Worm (Caenorhabditis elegans) whole organism, late embryonic: ENCODE measurements around the gene C56C10.4.

Experiments
- F13H6.1 ChIP-seq: sonication (generic microtip); optimal IDR thresholded peaks from 2 replicates; lab custom pipeline; 2016; ENCODE audit warnings: missing genetic modification characterization, missing compliant biosample characterization
- K09A11.1 ChIP-seq: sonication (generic microtip); optimal IDR thresholded peaks from 2 replicates; lab custom pipeline; 2017; ENCODE audit warnings: antibody characterized with exemption, mild to moderate bottlenecking, missing genetic modification characterization, missing compliant biosample characterization; ENCODE audit not compliant: insufficient read depth
- T23F11.4 ChIP-seq: fragments of 200-800 bp; sonication (Bioruptor generic); optimal IDR thresholded peaks from 2 replicates; lab custom pipeline; 2018; ENCODE audit warnings: mild to moderate bottlenecking, missing genetic modification characterization, missing compliant biosample characterization
- Y22D7AL.16 ChIP-seq: sonication (generic microtip); optimal IDR thresholded peaks from 2 replicates; lab custom pipeline; 2016; ENCODE audit warnings: missing genetic modification characterization, missing compliant biosample characterization
- ama-1 ChIP-seq: fragments of 150-350 bp; optimal IDR thresholded peaks from 2 replicates; lab custom pipeline; 2014
- ceh-14 ChIP-seq: sonication (generic microtip); optimal IDR thresholded peaks from 2 replicates; lab custom pipeline; 2016; ENCODE audit warnings: missing genotype, missing genetic modification characterization, missing compliant biosample characterization
- ceh-18 ChIP-seq: sonication (generic microtip); optimal IDR thresholded peaks from 2 replicates; lab custom pipeline; 2016; ENCODE audit warnings: missing genetic modification characterization, missing compliant biosample characterization
- ceh-19 ChIP-seq: fragments of 200-800 bp; sonication (Bioruptor generic); optimal IDR thresholded peaks from 2 replicates; lab custom pipeline; 2018; ENCODE audit warnings: mild to moderate bottlenecking, missing genetic modification characterization, missing compliant biosample characterization
- ceh-31 ChIP-seq: sonication (generic microtip); optimal IDR thresholded peaks from 2 replicates; lab custom pipeline; 2016; ENCODE audit warnings: missing genetic modification characterization, missing compliant biosample characterization
- ceh-34 ChIP-seq: sonication (generic microtip); optimal IDR thresholded peaks from 2 replicates; lab custom pipeline; 2016; ENCODE audit warnings: mild to moderate bottlenecking, missing genetic modification characterization, missing compliant biosample characterization
- ceh-48 ChIP-seq: sonication (generic microtip); optimal IDR thresholded peaks from 2 replicates; lab custom pipeline; 2016; ENCODE audit warnings: missing genetic modification characterization, inconsistent platforms, missing compliant biosample characterization
- ceh-6 ChIP-seq: fragments of 200-800 bp; sonication (Bioruptor generic); optimal IDR thresholded peaks from 2 replicates; lab custom pipeline; 2018; ENCODE audit warnings: mild to moderate bottlenecking, missing genetic modification characterization, missing compliant biosample characterization
- ceh-9 ChIP-seq: sonication (generic microtip); optimal IDR thresholded peaks from 2 replicates; lab custom pipeline; 2016; ENCODE audit warnings: mild to moderate bottlenecking, missing genetic modification characterization, inconsistent platforms, missing compliant biosample characterization
- che-1 ChIP-seq: sonication (generic microtip); optimal IDR thresholded peaks from 2 replicates; lab custom pipeline; 2016; ENCODE audit warnings: mild to moderate bottlenecking, missing genetic modification characterization, missing compliant biosample characterization
- ets-4 ChIP-seq: sonication (generic microtip); optimal IDR thresholded peaks from 2 replicates; lab custom pipeline; 2016; ENCODE audit warnings: missing genetic modification characterization, missing compliant biosample characterization
- eyg-1 ChIP-seq: sonication (generic microtip); optimal IDR thresholded peaks from 2 replicates; lab custom pipeline; 2016; ENCODE audit warnings: missing genotype, missing genetic modification characterization, missing compliant biosample characterization
- fkh-6 ChIP-seq: sonication (generic microtip); optimal IDR thresholded peaks from 2 replicates; lab custom pipeline; 2016; ENCODE audit warnings: missing genetic modification characterization, missing compliant biosample characterization
- hlh-30 ChIP-seq: sonication (generic microtip); optimal IDR thresholded peaks from 2 replicates; lab custom pipeline; 2017; ENCODE audit warnings: antibody characterized with exemption, missing genetic modification characterization, missing compliant biosample characterization; ENCODE audit not compliant: insufficient read depth
- madf-2 ChIP-seq: sonication (generic microtip); optimal IDR thresholded peaks from 2 replicates; lab custom pipeline; 2017; ENCODE audit warnings: missing genetic modification characterization, missing compliant biosample characterization
- nfya-1 ChIP-seq: sonication (generic microtip); optimal IDR thresholded peaks from 2 replicates; lab custom pipeline; 2017; ENCODE audit warnings: missing genetic modification characterization, mild to moderate bottlenecking, missing compliant biosample characterization, antibody characterized with exemption, moderate library complexity
- pax-1 ChIP-seq: fragments of 150-350 bp; optimal IDR thresholded peaks from 2 replicates; lab custom pipeline; 2014; ENCODE audit warnings: missing biosample characterization, missing genetic modification characterization
- pha-2 ChIP-seq: sonication (generic microtip); optimal IDR thresholded peaks from 2 replicates; lab custom pipeline; 2017; ENCODE audit warnings: mild to moderate bottlenecking, missing genetic modification characterization, missing compliant biosample characterization
- pha-4 ChIP-seq: fragments of 150-350 bp; optimal IDR thresholded peaks from 2 replicates; lab custom pipeline; 2018; ENCODE audit warnings: missing biosample characterization, missing genetic modification reagents, missing genetic modification characterization
- ref-2 ChIP-seq: sonication (generic microtip); optimal IDR thresholded peaks from 2 replicates; lab custom pipeline; 2016; ENCODE audit warnings: missing genetic modification characterization, missing compliant biosample characterization
- rnt-1 ChIP-seq: sonication (generic microtip); optimal IDR thresholded peaks from 2 replicates; lab custom pipeline; 2016; ENCODE audit warnings: missing genetic modification characterization, missing compliant biosample characterization
- syd-9 ChIP-seq: sonication (generic microtip); optimal IDR thresholded peaks from 2 replicates; lab custom pipeline; 2016; ENCODE audit warnings: mild to moderate bottlenecking, missing genetic modification characterization, moderate library complexity, missing compliant biosample characterization
- tbx-2 ChIP-seq: sonication (generic microtip); optimal IDR thresholded peaks from 2 replicates; lab custom pipeline; 2016; ENCODE audit warnings: missing genetic modification characterization, missing compliant biosample characterization
- ttx-3 ChIP-seq: sonication (generic microtip); optimal IDR thresholded peaks from 2 replicates; lab custom pipeline; 2016; ENCODE audit warnings: missing genetic modification reagents, missing genetic modification characterization, missing compliant biosample characterization
- unc-42 ChIP-seq: sonication (generic microtip); optimal IDR thresholded peaks from 2 replicates; lab custom pipeline; 2016; ENCODE audit warnings: missing genotype, missing genetic modification characterization, missing compliant biosample characterization
- unc-55 ChIP-seq: sonication (generic microtip); optimal IDR thresholded peaks from 2 replicates; lab custom pipeline; 2017; ENCODE audit warnings: missing biosample characterization, missing genetic modification reagents, missing genetic modification characterization

C56C10.4 gene

ce11 chrII:6582758-6583157 lies at the start of gene C56C10.4:
C56C10.4 (plus strand) TSS chrII:6583058.
- no peak for TF ChIP-seq eyg-1 (tag; lab: Kevin White, UChicago)
- no peak for TF ChIP-seq tbx-2 (tag; lab: Kevin White, UChicago)
- no peak for TF ChIP-seq ref-2 (tag; lab: Kevin White, UChicago)
- TF ChIP-seq ceh-6: no peak
- no peak for TF ChIP-seq che-1 (tag; lab: Kevin White, UChicago)
- no peak for TF ChIP-seq ceh-9 (tag; lab: Kevin White, UChicago)

ce11 chrII:6535957-6536424 lies 46.9 kb upstream of the C56C10.4 start, which contains the start of gene utp-20:
utp-20 (plus strand) TSS chrII:6536374.
- TF ChIP-seq hlh-30: peak; percentile 70
- TF ChIP-seq K09A11.1 (tag; lab: Kevin White, UChicago): no peak
- TF ChIP-seq unc-42 (tag; lab: Kevin White, UChicago): peak; percentile 81
- peak; percentile 26 for TF ChIP-seq ceh-31 (tag; lab: Kevin White, UChicago)
- TF ChIP-seq fkh-6 (tag; lab: Kevin White, UChicago): no peak
- peak; percentile 5 for TF ChIP-seq nfya-1 (tag; lab: Kevin White, UChicago)

ce11 chrII:6544842-6545410 lies 37.9 kb upstream of the C56C10.4 start, which contains the start of gene lron-15:
lron-15 (minus strand) TSS chrII:6544892.
- TF ChIP-seq unc-55 (peak; percentile 50), pha-2 (tag; lab: Kevin White, UChicago) (no peak), rnt-1 (peak; percentile 21)

- no peak for TF ChIP-seq tbx-2 (tag; lab: Kevin White, UChicago)
These were observed 28.2 kb upstream of the C56C10.4 start, which contains the start of gene wrn-1 for ce11 chrII:6554677-6555076. wrn-1 (plus strand) TSS chrII:6554977.

ce11 chrII:6558887-6559286 lies 24.0 kb upstream of the C56C10.4 start:
- TF ChIP-seq pha-4 (tag; lab: Kevin White, UChicago) (no peak), ama-1 (lab: Kevin White, UChicago) (no peak)
- TF ChIP-seq, all 69 proteins: peak for 0

ce11 chrII:6560291-6560690 lies 22.6 kb upstream of the C56C10.4 start:
- no peak for TF ChIP-seq ceh-14 (tag; lab: Kevin White, UChicago)
- no peak for TF ChIP-seq ceh-18 (tag; lab: Kevin White, UChicago)
- no peak for TF ChIP-seq syd-9 (tag; lab: Kevin White, UChicago)
- no peak for TF ChIP-seq Y22D7AL.16 (tag; lab: Kevin White, UChicago)
- no peak for TF ChIP-seq madf-2
- TF ChIP-seq ets-4 (tag; lab: Kevin White, UChicago): no peak
- no peak for TF ChIP-seq pha-4 (tag; lab: Kevin White, UChicago)
- no peak for TF ChIP-seq ceh-34 (tag; lab: Kevin White, UChicago)
- no peak for TF ChIP-seq ceh-48
- no peak for TF ChIP-seq ttx-3
- no peak for TF ChIP-seq ref-2 (tag; lab: Kevin White, UChicago)
- TF ChIP-seq pax-1 (tag; lab: Kevin White, UChicago): no peak
- no peak for TF ChIP-seq hlh-30
- no peak for TF ChIP-seq ceh-19
- TF ChIP-seq nfya-1 (tag; lab: Kevin White, UChicago): no peak
- no peak for TF ChIP-seq ceh-6
- no peak for TF ChIP-seq ceh-9 (tag; lab: Kevin White, UChicago)
- TF ChIP-seq F13H6.1 (tag; lab: Kevin White, UChicago): no peak
- TF ChIP-seq, all 69 proteins: peak for 0

ce11 chrII:6561300-6561699 lies 21.6 kb upstream of the C56C10.4 start, which contains the start of gene F18C5.10:
F18C5.10 (minus strand) TSS chrII:6561444.
- no peak for TF ChIP-seq che-1 (tag; lab: Kevin White, UChicago)
- TF ChIP-seq Y22D7AL.16 (tag; lab: Kevin White, UChicago): no peak
- TF ChIP-seq rnt-1: no peak
- no peak for TF ChIP-seq fkh-6 (tag; lab: Kevin White, UChicago)
- TF ChIP-seq T23F11.4: no peak
